Fruit fly (Drosophila melanogaster): ENCODE measurements around the gene Gnmt.

DNA sequence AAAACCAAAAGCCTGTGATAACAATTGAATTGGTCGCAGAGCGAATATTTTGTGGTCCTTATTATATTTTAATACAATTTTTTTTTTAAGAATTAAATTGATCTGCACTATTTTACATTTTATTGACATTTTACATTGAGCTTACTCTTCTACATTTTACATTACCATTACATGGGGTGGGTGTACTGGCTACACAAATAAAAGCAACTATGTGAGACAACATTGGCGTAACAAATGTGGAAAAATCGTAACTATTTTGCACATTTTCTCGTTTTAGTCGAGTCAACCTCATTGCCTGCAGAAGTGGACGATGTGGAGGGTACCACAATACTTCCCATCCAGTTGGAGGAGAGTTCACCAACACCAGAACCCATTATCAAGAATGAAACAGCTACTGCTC is 23.9 kb upstream of the Gnmt start:
- TF ChIP-seq ttk (optimal IDR thresholded peaks at IDR 0.05) (no peak), psq (optimal IDR thresholded peaks at IDR 0.05) (no peak), h (optimal IDR thresholded peaks at IDR 0.05) (no peak), Myc (optimal IDR thresholded peaks at IDR 0.05) (no peak), insv (optimal IDR thresholded peaks at IDR 0.05) (no peak)
